Fruit fly (Drosophila melanogaster): ENCODE data around the gene CG10877.

Gene CG10877

dm6 chr3R:20542283-20543144, 21.4 kb downstream of the CG10877 start:
- TF ChIP-seq Pdp1 (GFP tag; optimal IDR thresholded peaks at IDR 0.05) = peak in 1 of 2 experiments; percentile 4
- TF ChIP-seq CG3838 (GFP tag; optimal IDR thresholded peaks at IDR 0.05) = peak; percentile 51
- no peak for TF ChIP-seq inv (GFP tag; IDR thresholded peaks at IDR 0.05; ENCODE audit: partially characterized antibody)
- TF ChIP-seq CG3163 (GFP tag; optimal IDR thresholded peaks at IDR 0.05) = no peak
- TF ChIP-seq vfl (GFP tag; optimal IDR thresholded peaks at IDR 0.05) = no peak
- TF ChIP-seq CG2889 (GFP tag; IDR thresholded peaks at IDR 0.05) = no peak
- no peak for TF ChIP-seq prd (optimal IDR thresholded peaks at IDR 0.05)
- no peak for TF ChIP-seq prd (GFP tag; IDR thresholded peaks at IDR 0.05)
- TF ChIP-seq Lhr (GFP tag; optimal IDR thresholded peaks at IDR 0.05) = peak; percentile 15
- no peak for TF ChIP-seq CG15514 (GFP tag; optimal IDR thresholded peaks at IDR 0.05)
- TF ChIP-seq zen2 (GFP tag; IDR thresholded peaks at IDR 0.05; ENCODE audit: partially characterized antibody) = no peak
- no peak for TF ChIP-seq bowl (GFP tag; IDR thresholded peaks at IDR 0.05)
- TF ChIP-seq CG6689 (GFP tag; IDR thresholded peaks at IDR 0.05) = no peak
- TF ChIP-seq CG10274 (GFP tag; optimal IDR thresholded peaks at IDR 0.05) = no peak
- TF ChIP-seq Elba2 (GFP tag; optimal IDR thresholded peaks at IDR 0.05) = no peak
- no peak for TF ChIP-seq mirr (GFP tag; optimal IDR thresholded peaks at IDR 0.05)
- peak; percentile 64 for TF ChIP-seq CG10209 (GFP tag; optimal IDR thresholded peaks at IDR 0.05)
- peak; percentile 74 for TF ChIP-seq Kr (GFP tag; optimal IDR thresholded peaks at IDR 0.05)
- peak; percentile 60 for TF ChIP-seq wek (GFP tag; optimal IDR thresholded peaks at IDR 0.05)
- TF ChIP-seq shn (GFP tag; optimal IDR thresholded peaks at IDR 0.05) = no peak
- TF ChIP-seq CG1233 (GFP tag; optimal IDR thresholded peaks at IDR 0.05) = peak; percentile 55
- no peak for TF ChIP-seq CG17186 (GFP tag; optimal IDR thresholded peaks at IDR 0.05)
- peak; percentile 60; the same call in 2 of the 3 replicates for TF ChIP-seq zfh1 (GFP tag; IDR thresholded peaks at IDR 0.05)
- TF ChIP-seq schlank (tag; optimal IDR thresholded peaks at IDR 0.05) = no peak
- TF ChIP-seq amos (GFP tag; IDR thresholded peaks at IDR 0.05; ENCODE audit: partially characterized antibody) = no peak
- TF ChIP-seq CG12219 (GFP tag; optimal IDR thresholded peaks at IDR 0.05) = peak; percentile 41
- TF ChIP-seq Xrp1 (GFP tag; IDR thresholded peaks at IDR 0.05) = peak; percentile 74
- no peak for TF ChIP-seq ranshi (GFP tag; IDR thresholded peaks at IDR 0.05)
- no peak for TF ChIP-seq CG43689 (GFP tag; IDR thresholded peaks at IDR 0.05)
- TF ChIP-seq dysf (GFP tag; IDR thresholded peaks at IDR 0.05) = no peak
- TF ChIP-seq Neu2 (GFP tag; optimal IDR thresholded peaks at IDR 0.05; ENCODE audit: borderline replicate concordance) = no peak
- peak; percentile 32 for TF ChIP-seq CG9817 (tag; optimal IDR thresholded peaks at IDR 0.05)
- no peak for TF ChIP-seq cato (GFP tag; optimal IDR thresholded peaks at IDR 0.05; ENCODE audit: borderline replicate concordance)
- no peak for TF ChIP-seq Opbp (GFP tag; IDR thresholded peaks at IDR 0.05; ENCODE audit: partially characterized antibody)
- TF ChIP-seq CG15696 (tag; optimal IDR thresholded peaks at IDR 0.05) = peak; percentile 90
- no peak for TF ChIP-seq CG4404 (GFP tag; IDR thresholded peaks at IDR 0.05)
- TF ChIP-seq CG4282 (GFP tag; optimal IDR thresholded peaks at IDR 0.05) = no peak
- no peak for TF ChIP-seq CG18599 (GFP tag; optimal IDR thresholded peaks at IDR 0.05)
- peak; percentile 51 for TF ChIP-seq bab2 (GFP tag; optimal IDR thresholded peaks at IDR 0.05)
- TF ChIP-seq MTF-1 (GFP tag; optimal IDR thresholded peaks at IDR 0.05; ENCODE audit: borderline replicate concordance) = peak; percentile 70
- TF ChIP-seq kni (GFP tag; optimal IDR thresholded peaks at IDR 0.05) = no peak
- no peak for TF ChIP-seq ftz-f1 (GFP tag; optimal IDR thresholded peaks at IDR 0.05)
- no peak for TF ChIP-seq CHES-1-like (GFP tag; optimal IDR thresholded peaks at IDR 0.05)
- peak; percentile 67 for TF ChIP-seq CG2712 (tag; optimal IDR thresholded peaks at IDR 0.05)
- no peak for TF ChIP-seq CG32532 (GFP tag; IDR thresholded peaks at IDR 0.05)
- 0 out of 3 replicates have a peak, but pooled peaks have one; percentile 24 for TF ChIP-seq row (GFP tag; IDR thresholded peaks at IDR 0.05)
- TF ChIP-seq TFAM (GFP tag; optimal IDR thresholded peaks at IDR 0.05) = no peak
- TF ChIP-seq CG17385 (GFP tag; optimal IDR thresholded peaks at IDR 0.05) = peak; percentile 11
- no peak for TF ChIP-seq CG7357 (GFP tag; IDR thresholded peaks at IDR 0.05)
